Fruit fly (Drosophila melanogaster): Measurements from ENCODE around the gene CG46320.

DNA sequence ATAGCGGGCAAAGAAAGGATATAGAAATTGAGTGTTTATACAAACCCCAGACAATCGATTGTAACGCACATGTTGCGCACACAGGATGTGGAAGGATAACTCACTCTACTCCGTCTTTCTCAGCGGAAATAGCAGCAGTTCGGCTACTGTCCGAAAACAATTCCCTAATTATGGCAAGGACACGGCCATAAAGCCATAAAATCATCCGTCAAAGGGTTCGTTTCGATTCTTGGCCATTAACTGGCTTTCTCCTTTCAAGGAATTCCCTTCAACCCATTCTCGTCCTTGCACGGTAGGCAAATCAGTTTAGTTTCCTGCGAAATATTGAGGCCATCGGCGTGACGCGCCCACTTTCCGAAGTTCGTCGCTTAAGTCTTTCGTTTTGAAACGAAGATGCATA lies 42.4 kb upstream of the CG46320 start:
- no peak for TF ChIP-seq psq (optimal IDR thresholded peaks at IDR 0.05)
- no peak for TF ChIP-seq usp (GFP tag; optimal IDR thresholded peaks at IDR 0.05)
- no peak for TF ChIP-seq pan (optimal IDR thresholded peaks at IDR 0.05)
- no peak for TF ChIP-seq EcR (GFP tag; optimal IDR thresholded peaks at IDR 0.05)
- TF ChIP-seq CG8478 (optimal IDR thresholded peaks at IDR 0.05): no peak
